Worm (Caenorhabditis elegans) whole organism, mixed stage, embryonic: ENCODE data around the gene clpf-1.
A peak's percentile ranks its signal among the peaks of the same experiment; 100 is the strongest.

Source experiments
- M03D4.4 ChIP-seq: sonication (generic microtip); optimal IDR thresholded peaks from 2 replicates; lab custom pipeline; 2017; ENCODE audit warnings: mild to moderate bottlenecking, missing genetic modification characterization, missing compliant biosample characterization
- bed-3 ChIP-seq: fragments of 200-800 bp; sonication (Bioruptor generic); optimal IDR thresholded peaks from 3 replicates; lab custom pipeline; 2018; ENCODE audit warnings: mild to moderate bottlenecking, missing genetic modification characterization, moderate library complexity, missing compliant biosample characterization
- blmp-1 ChIP-seq: fragments of 150-350 bp; optimal IDR thresholded peaks from 2 replicates; lab custom pipeline; 2014; ENCODE audit warnings: missing biosample characterization, missing genetic modification characterization
- ceh-39 ChIP-seq: fragments of 150-350 bp; optimal IDR thresholded peaks from 2 replicates; lab custom pipeline; 2014; ENCODE audit warnings: missing biosample characterization, missing genetic modification characterization
- ceh-43 ChIP-seq: fragments of 200-800 bp; sonication (Bioruptor generic); optimal IDR thresholded peaks from 2 replicates; lab custom pipeline; 2018; ENCODE audit warnings: mild to moderate bottlenecking, missing genetic modification characterization, moderate library complexity, missing compliant biosample characterization
- ceh-83 ChIP-seq: fragments of 200-800 bp; sonication (Bioruptor generic); optimal IDR thresholded peaks from 2 replicates; lab custom pipeline; 2018; ENCODE audit warnings: mild to moderate bottlenecking, missing genetic modification characterization, missing compliant biosample characterization
- ces-1 ChIP-seq: fragments of 150-350 bp; optimal IDR thresholded peaks from 2 replicates; lab custom pipeline; 2014; ENCODE audit warnings: missing biosample characterization, missing genetic modification reagents, missing genetic modification characterization
- cnd-1 ChIP-seq: fragments of 200-800 bp; sonication (Bioruptor generic); optimal IDR thresholded peaks from 2 replicates; lab custom pipeline; 2018; ENCODE audit warnings: mild to moderate bottlenecking, missing genetic modification characterization, missing compliant biosample characterization
- drap-1 ChIP-seq: fragments of 200-800 bp; sonication (Bioruptor generic); optimal IDR thresholded peaks from 3 replicates; lab custom pipeline; 2018; ENCODE audit warnings: mild to moderate bottlenecking, missing genetic modification characterization, missing compliant biosample characterization
- elt-3 ChIP-seq: fragments of 150-350 bp; optimal IDR thresholded peaks from 2 replicates; lab custom pipeline; 2014; ENCODE audit warnings: missing biosample characterization, missing genetic modification characterization
- flh-1 ChIP-seq: fragments of 200-800 bp; sonication (Bioruptor generic); optimal IDR thresholded peaks from 2 replicates; lab custom pipeline; 2018; ENCODE audit warnings: mild to moderate bottlenecking, missing genetic modification characterization, moderate library complexity, missing compliant biosample characterization
- ham-2 ChIP-seq: fragments of 200-800 bp; sonication (Bioruptor generic); optimal IDR thresholded peaks from 2 replicates; lab custom pipeline; 2018; ENCODE audit warnings: mild to moderate bottlenecking, missing genetic modification characterization, missing compliant biosample characterization
- lin-13 ChIP-seq: fragments of 150-350 bp; optimal IDR thresholded peaks from 2 replicates; lab custom pipeline; 2014; ENCODE audit warnings: missing biosample characterization, missing genetic modification characterization
- lin-32 ChIP-seq: fragments of 200-800 bp; sonication (Bioruptor generic); optimal IDR thresholded peaks from 2 replicates; lab custom pipeline; 2018; ENCODE audit warnings: mild to moderate bottlenecking, missing genetic modification characterization, missing compliant biosample characterization
- lsy-2 ChIP-seq: fragments of 150-350 bp; optimal IDR thresholded peaks from 2 replicates; lab custom pipeline; 2014; ENCODE audit warnings: missing biosample characterization, missing genetic modification characterization
- mab-5 ChIP-seq: fragments of 150-350 bp; optimal IDR thresholded peaks from 2 replicates; lab custom pipeline; 2014; ENCODE audit warnings: missing biosample characterization, missing genetic modification characterization
- mep-1 ChIP-seq: fragments of 150-350 bp; optimal IDR thresholded peaks from 2 replicates; lab custom pipeline; 2017; ENCODE audit warnings: missing biosample characterization, missing genetic modification reagents, missing genetic modification characterization, inconsistent platforms
- mls-2 ChIP-seq: sonication (generic microtip); optimal IDR thresholded peaks from 2 replicates; lab custom pipeline; 2016; ENCODE audit warnings: mild to moderate bottlenecking, missing genetic modification characterization, moderate library complexity, missing compliant biosample characterization
- nhr-12 ChIP-seq: fragments of 150-350 bp; optimal IDR thresholded peaks from 2 replicates; lab custom pipeline; 2014; ENCODE audit warnings: missing biosample characterization, missing genetic modification characterization
- nhr-2 ChIP-seq: fragments of 150-350 bp; optimal IDR thresholded peaks from 2 replicates; lab custom pipeline; 2014; ENCODE audit warnings: missing biosample characterization, missing genetic modification characterization
- nhr-28 ChIP-seq: fragments of 150-350 bp; optimal IDR thresholded peaks from 2 replicates; lab custom pipeline; 2014; ENCODE audit warnings: missing biosample characterization, missing genetic modification characterization
- nhr-76 ChIP-seq: sonication (generic microtip); optimal IDR thresholded peaks from 2 replicates; lab custom pipeline; 2017; ENCODE audit warnings: missing biosample characterization, missing genetic modification characterization
- pha-4 ChIP-seq: fragments of 150-350 bp; optimal IDR thresholded peaks from 2 replicates; lab custom pipeline; 2018; ENCODE audit warnings: missing biosample characterization, missing genetic modification reagents, missing genetic modification characterization
- sem-2 ChIP-seq: fragments of 200-800 bp; sonication (Bioruptor generic); optimal IDR thresholded peaks from 2 replicates; lab custom pipeline; 2018; ENCODE audit warnings: mild to moderate bottlenecking, missing genetic modification characterization, missing compliant biosample characterization
- tbx-8 ChIP-seq: fragments of 200-800 bp; sonication (Bioruptor generic); optimal IDR thresholded peaks from 2 replicates; lab custom pipeline; 2018; ENCODE audit warnings: mild to moderate bottlenecking, missing genetic modification characterization, moderate library complexity, missing compliant biosample characterization
- unc-39 ChIP-seq: fragments of 150-350 bp; optimal IDR thresholded peaks from 2 replicates; lab custom pipeline; 2014; ENCODE audit warnings: missing biosample characterization, missing genetic modification characterization
- unc-62 ChIP-seq: fragments of 150-350 bp; optimal IDR thresholded peaks from 2 replicates; lab custom pipeline; 2014; ENCODE audit warnings: missing biosample characterization, missing genetic modification reagents, missing genetic modification characterization
- zip-8 ChIP-seq: fragments of 150-350 bp; optimal IDR thresholded peaks from 2 replicates; lab custom pipeline; 2014; ENCODE audit warnings: missing biosample characterization, missing genetic modification characterization
- ztf-11 ChIP-seq: fragments of 150-350 bp; optimal IDR thresholded peaks from 2 replicates; lab custom pipeline; 2014; ENCODE audit warnings: missing biosample characterization, missing genetic modification characterization

clpf-1 gene

DNA sequence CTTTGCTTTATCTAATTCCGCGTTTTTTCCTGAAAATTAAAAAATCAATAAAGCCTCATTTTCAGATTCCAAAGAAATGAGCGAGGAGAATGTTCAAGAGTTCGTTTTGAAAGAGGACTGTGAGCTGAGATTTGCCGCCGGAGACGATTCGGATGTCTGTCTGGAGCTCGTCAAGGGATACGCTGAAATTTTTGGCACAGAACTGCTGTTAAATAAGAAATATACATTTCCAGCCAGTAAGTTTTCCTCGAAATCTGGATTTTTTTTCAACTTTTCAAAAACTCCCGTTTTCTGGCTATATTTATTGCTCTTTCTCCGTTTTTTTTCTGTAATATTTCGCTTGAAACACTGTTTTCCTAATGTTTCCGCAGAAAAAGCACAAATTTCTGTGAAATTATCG lies at the start of gene clpf-1:
TSS of gene clpf-1 (plus strand) at position 66 of the 400 bp plus-strand sequence.
- TF ChIP-seq nhr-2 (no peak), blmp-1 (no peak), zip-8 (tag; lab: Kevin White, UChicago) (no peak), ham-2 (no peak), flh-1 (GFP tag; lab: Kevin White, UChicago) (no peak), lsy-2 (no peak), ceh-83 (GFP tag; lab: Kevin White, UChicago) (no peak), tbx-8 (GFP tag; lab: Kevin White, UChicago) (no peak), ces-1 (GFP tag; lab: Kevin White, UChicago) (no peak), bed-3 (GFP tag; lab: Kevin White, UChicago) (no peak), lin-13 (tag; lab: Kevin White, UChicago) (no peak), nhr-76 (no peak), drap-1 (GFP tag; lab: Kevin White, UChicago) (no peak), ztf-11 (no peak)

DNA sequence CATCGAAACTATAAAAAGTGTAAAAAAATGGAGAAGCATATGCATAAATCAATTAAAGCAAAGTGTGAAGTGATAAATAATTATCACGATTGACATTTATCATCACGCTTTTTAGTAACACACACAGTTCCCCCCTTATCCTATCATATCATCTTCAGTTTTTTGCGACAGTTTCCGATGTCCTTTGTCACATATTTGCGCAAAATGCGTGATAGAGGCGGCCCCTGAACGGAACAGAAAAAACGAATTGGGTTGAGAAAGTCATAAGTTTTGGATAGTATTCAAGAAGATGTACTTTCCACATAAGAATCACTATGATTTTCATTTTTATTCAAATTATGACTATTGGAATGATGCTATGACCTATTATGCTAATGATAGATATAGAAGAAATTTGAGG lies 48.5 kb upstream of the clpf-1 start:
- TF ChIP-seq lin-32: no peak
- TF ChIP-seq mls-2 (tag; lab: Kevin White, UChicago): no peak
- TF ChIP-seq M03D4.4 (tag; lab: Kevin White, UChicago): no peak
- TF ChIP-seq ztf-11: no peak
- TF ChIP-seq ceh-43 (GFP tag; lab: Kevin White, UChicago): no peak
- no peak for TF ChIP-seq ceh-39 (tag; lab: Kevin White, UChicago)
- TF ChIP-seq elt-3 (tag; lab: Kevin White, UChicago): no peak
- no peak for TF ChIP-seq nhr-28 (tag; lab: Kevin White, UChicago)
- no peak for TF ChIP-seq drap-1 (GFP tag; lab: Kevin White, UChicago)
- no peak for TF ChIP-seq sem-2 (GFP tag; lab: Kevin White, UChicago)
- no peak for TF ChIP-seq mab-5

DNA sequence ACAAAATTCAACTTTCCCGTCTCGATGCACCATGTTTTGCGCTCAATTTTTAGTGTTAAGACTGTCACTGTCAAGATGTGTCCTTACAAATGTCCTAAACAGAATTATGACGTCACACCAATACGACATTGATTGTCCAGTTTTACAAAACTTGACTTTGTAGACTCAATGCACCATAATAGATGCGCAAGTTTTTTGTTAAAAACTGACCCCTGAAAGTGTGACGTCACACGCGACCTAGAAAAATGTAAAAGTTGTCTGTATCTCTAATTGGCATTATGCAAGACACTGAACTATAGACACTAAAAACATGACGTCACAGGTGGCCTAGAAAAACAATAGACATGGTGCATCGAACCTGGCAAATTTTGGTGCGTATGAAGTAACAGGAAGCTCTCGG lies 46.5 kb upstream of the clpf-1 start:
- no peak for TF ChIP-seq blmp-1
- peak; percentile 90 for TF ChIP-seq zip-8 (tag; lab: Kevin White, UChicago)
- no peak for TF ChIP-seq mep-1 (tag; lab: Kevin White, UChicago)
- TF ChIP-seq ceh-39 (tag; lab: Kevin White, UChicago): no peak
- no peak for TF ChIP-seq mls-2 (tag; lab: Kevin White, UChicago)
- no peak for TF ChIP-seq nhr-76

DNA sequence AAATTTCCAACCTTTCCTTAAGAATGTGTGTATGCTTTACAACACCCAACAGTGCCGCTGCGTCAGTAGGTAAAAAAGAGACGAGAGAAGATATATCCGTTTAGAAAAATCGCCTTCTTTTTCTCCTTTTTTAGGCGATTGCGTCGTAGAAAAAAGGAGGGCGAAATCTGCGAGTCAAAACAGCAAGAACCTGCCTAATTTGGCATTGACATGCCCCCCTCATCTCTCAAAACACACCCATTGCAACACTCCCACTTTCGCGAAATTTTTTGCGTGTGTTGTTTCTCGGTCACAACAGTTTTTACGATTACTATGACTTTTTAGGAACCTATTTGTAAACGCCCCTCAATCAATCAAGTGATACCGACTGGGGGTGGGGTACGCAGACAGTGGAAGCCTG lies 45.9 kb upstream of the clpf-1 start:
- TF ChIP-seq blmp-1 (no peak), cnd-1 (no peak), lin-13 (tag; lab: Kevin White, UChicago) (no peak), nhr-12 (no peak), sem-2 (GFP tag; lab: Kevin White, UChicago) (no peak), flh-1 (GFP tag; lab: Kevin White, UChicago) (no peak), mab-5 (no peak), tbx-8 (GFP tag; lab: Kevin White, UChicago) (no peak), nhr-76 (no peak), elt-3 (tag; lab: Kevin White, UChicago) (no peak), drap-1 (GFP tag; lab: Kevin White, UChicago) (no peak), ham-2 (no peak), unc-62 (GFP tag; lab: Kevin White, UChicago) (no peak), M03D4.4 (tag; lab: Kevin White, UChicago) (no peak), pha-4 (tag; lab: Kevin White, UChicago) (no peak), bed-3 (GFP tag; lab: Kevin White, UChicago) (no peak)

DNA sequence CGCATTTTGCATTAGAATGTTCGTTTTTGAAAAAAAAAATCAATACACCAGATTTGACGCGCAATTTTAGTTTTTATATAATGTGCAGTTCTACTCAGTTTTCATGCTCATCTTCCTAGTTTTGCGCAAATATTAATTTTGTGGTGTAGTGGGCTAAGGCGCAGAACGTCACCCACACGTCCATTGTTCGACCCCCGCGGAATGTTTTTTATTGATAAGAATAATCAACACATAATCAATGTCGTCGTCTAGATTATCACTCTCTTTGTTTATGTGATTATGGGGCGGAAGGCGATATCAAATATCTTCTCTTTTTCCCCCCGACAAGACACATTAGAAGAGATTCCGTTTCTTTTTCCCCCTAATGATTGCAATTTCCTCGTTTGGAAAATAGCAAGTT lies 41.8 kb upstream of the clpf-1 start:
- TF ChIP-seq elt-3 (tag; lab: Kevin White, UChicago) (peak; percentile 61), unc-39 (tag; lab: Kevin White, UChicago) (no peak)

DNA sequence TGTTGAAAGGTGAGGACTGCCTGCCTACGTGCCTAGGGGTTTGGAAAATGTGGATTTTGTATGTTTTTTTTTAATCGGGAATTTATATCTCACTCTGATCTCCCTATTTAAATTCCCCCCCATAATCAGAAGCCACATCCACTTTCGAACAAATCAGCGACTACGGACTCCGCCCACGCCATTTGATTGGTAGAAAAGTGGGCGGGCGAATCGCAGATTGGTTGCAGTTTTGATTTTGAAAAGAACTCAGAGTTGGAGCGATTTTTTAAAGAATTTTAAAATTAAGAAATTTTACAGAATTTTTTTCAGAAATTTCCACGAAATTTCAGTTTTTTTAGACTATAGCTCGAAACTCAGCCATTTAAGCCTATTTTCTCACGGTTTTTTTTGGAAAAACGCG lies 37.5 kb upstream of the clpf-1 start:
- TF ChIP-seq mls-2 (tag; lab: Kevin White, UChicago): no peak
- TF ChIP-seq ztf-11: no peak
- no peak for TF ChIP-seq bed-3 (GFP tag; lab: Kevin White, UChicago)
- TF ChIP-seq tbx-8 (GFP tag; lab: Kevin White, UChicago): no peak
